Worm (Caenorhabditis elegans) whole organism, late embryonic: Measurements from ENCODE around the gene ZC168.2.
"Not testable (repeated sequence)": the region's sequence is repeated elsewhere in the genome, so short reads cannot be mapped to it uniquely, and the experiment has no call there.

Experiments used
- F13H6.1 ChIP-seq: sonication (generic microtip); optimal IDR thresholded peaks from 2 replicates; lab custom pipeline; 2016; ENCODE audit warnings: missing genetic modification characterization, missing compliant biosample characterization
- K02D7.2 ChIP-seq: sonication (generic microtip); optimal IDR thresholded peaks from 2 replicates; lab custom pipeline; 2017; ENCODE audit warnings: mild to moderate bottlenecking, missing genetic modification characterization, missing compliant biosample characterization
- Y22D7AL.16 ChIP-seq: sonication (generic microtip); optimal IDR thresholded peaks from 2 replicates; lab custom pipeline; 2016; ENCODE audit warnings: missing genetic modification characterization, missing compliant biosample characterization
- ahr-1 ChIP-seq: sonication (generic microtip); optimal IDR thresholded peaks from 2 replicates; lab custom pipeline; 2016; ENCODE audit warnings: missing genetic modification characterization, missing compliant biosample characterization
- ceh-18 ChIP-seq: sonication (generic microtip); optimal IDR thresholded peaks from 2 replicates; lab custom pipeline; 2016; ENCODE audit warnings: missing genetic modification characterization, missing compliant biosample characterization
- ceh-19 ChIP-seq: fragments of 200-800 bp; sonication (Bioruptor generic); optimal IDR thresholded peaks from 2 replicates; lab custom pipeline; 2018; ENCODE audit warnings: mild to moderate bottlenecking, missing genetic modification characterization, missing compliant biosample characterization
- ceh-24 ChIP-seq: sonication (generic microtip); optimal IDR thresholded peaks from 2 replicates; lab custom pipeline; 2016; ENCODE audit warnings: mild to moderate bottlenecking, missing genetic modification characterization, missing compliant biosample characterization
- ceh-30 ChIP-seq: fragments of 150-350 bp; optimal IDR thresholded peaks from 2 replicates; lab custom pipeline; 2014; ENCODE audit warnings: missing biosample characterization, missing genetic modification characterization
- ceh-31 ChIP-seq: sonication (generic microtip); optimal IDR thresholded peaks from 2 replicates; lab custom pipeline; 2016; ENCODE audit warnings: missing genetic modification characterization, missing compliant biosample characterization
- ceh-48 ChIP-seq: sonication (generic microtip); optimal IDR thresholded peaks from 2 replicates; lab custom pipeline; 2016; ENCODE audit warnings: missing genetic modification characterization, inconsistent platforms, missing compliant biosample characterization
- che-1 ChIP-seq: sonication (generic microtip); optimal IDR thresholded peaks from 2 replicates; lab custom pipeline; 2016; ENCODE audit warnings: mild to moderate bottlenecking, missing genetic modification characterization, missing compliant biosample characterization
- dmd-4 ChIP-seq: sonication (generic microtip); optimal IDR thresholded peaks from 2 replicates; lab custom pipeline; 2016; ENCODE audit warnings: borderline replicate concordance, missing genetic modification characterization, missing compliant biosample characterization
- dve-1 ChIP-seq: sonication (generic microtip); optimal IDR thresholded peaks from 2 replicates; lab custom pipeline; 2017; ENCODE audit warnings: antibody characterized with exemption, mild to moderate bottlenecking, missing genetic modification characterization, missing compliant biosample characterization
- ets-4 ChIP-seq: sonication (generic microtip); optimal IDR thresholded peaks from 2 replicates; lab custom pipeline; 2016; ENCODE audit warnings: missing genetic modification characterization, missing compliant biosample characterization
- fkh-10 ChIP-seq: fragments of 150-350 bp; optimal IDR thresholded peaks from 2 replicates; lab custom pipeline; 2014; ENCODE audit warnings: missing biosample characterization, missing genetic modification reagents, missing genetic modification characterization
- hlh-30 ChIP-seq: sonication (generic microtip); optimal IDR thresholded peaks from 2 replicates; lab custom pipeline; 2017; ENCODE audit warnings: antibody characterized with exemption, missing genetic modification characterization, missing compliant biosample characterization; ENCODE audit not compliant: insufficient read depth
- hlh-6 ChIP-seq: sonication (generic microtip); optimal IDR thresholded peaks from 2 replicates; lab custom pipeline; 2016; ENCODE audit warnings: missing genotype, missing genetic modification characterization, missing compliant biosample characterization
- lim-6 ChIP-seq: sonication (generic microtip); optimal IDR thresholded peaks from 2 replicates; lab custom pipeline; 2016; ENCODE audit warnings: missing genetic modification characterization, missing compliant biosample characterization
- nhr-232 ChIP-seq: sonication (generic microtip); optimal IDR thresholded peaks from 2 replicates; lab custom pipeline; 2016; ENCODE audit warnings: missing genetic modification characterization, missing compliant biosample characterization
- odd-2 ChIP-seq: sonication (generic microtip); optimal IDR thresholded peaks from 2 replicates; lab custom pipeline; 2017; ENCODE audit warnings: antibody characterized with exemption, mild to moderate bottlenecking, missing genetic modification characterization, missing compliant biosample characterization
- pag-3 ChIP-seq: sonication (generic microtip); optimal IDR thresholded peaks from 2 replicates; lab custom pipeline; 2016; ENCODE audit warnings: missing compliant biosample characterization, missing genetic modification characterization, borderline replicate concordance
- pat-9 ChIP-seq: fragments of 200-800 bp; sonication (Bioruptor generic); optimal IDR thresholded peaks from 2 replicates; lab custom pipeline; 2018; ENCODE audit warnings: mild to moderate bottlenecking, missing genetic modification characterization, moderate library complexity, missing compliant biosample characterization
- pha-2 ChIP-seq: sonication (generic microtip); optimal IDR thresholded peaks from 2 replicates; lab custom pipeline; 2017; ENCODE audit warnings: mild to moderate bottlenecking, missing genetic modification characterization, missing compliant biosample characterization
- pha-4 ChIP-seq: fragments of 150-350 bp; optimal IDR thresholded peaks from 2 replicates; lab custom pipeline; 2018; ENCODE audit warnings: missing biosample characterization, missing genetic modification reagents, missing genetic modification characterization
- pqm-1 ChIP-seq: sonication (generic microtip); optimal IDR thresholded peaks from 2 replicates; lab custom pipeline; 2016; ENCODE audit warnings: missing genetic modification characterization, missing compliant biosample characterization
- rnt-1 ChIP-seq: sonication (generic microtip); optimal IDR thresholded peaks from 2 replicates; lab custom pipeline; 2016; ENCODE audit warnings: missing genetic modification characterization, missing compliant biosample characterization
- sdc-2 ChIP-seq: sonication (generic microtip); optimal IDR thresholded peaks from 2 replicates; lab custom pipeline; 2016; ENCODE audit warnings: missing genotype, missing genetic modification characterization, missing compliant biosample characterization
- syd-9 ChIP-seq: sonication (generic microtip); optimal IDR thresholded peaks from 2 replicates; lab custom pipeline; 2016; ENCODE audit warnings: mild to moderate bottlenecking, missing genetic modification characterization, moderate library complexity, missing compliant biosample characterization
- tbx-7 ChIP-seq: sonication (generic microtip); optimal IDR thresholded peaks from 2 replicates; lab custom pipeline; 2016; ENCODE audit warnings: missing genotype, missing genetic modification characterization, missing compliant biosample characterization
- unc-3 ChIP-seq, 2 experiments: fragments of 200-800 bp in 1 of 2; sonication (Bioruptor generic) in 1 of 2; sonication (generic microtip) in 1 of 2; conservative IDR thresholded peaks in 1 of 2; optimal IDR thresholded peaks in 1 of 2; 2 replicates each; pipeline versions ENCODE4 v1.3.6 to Lab custom; 2016 to 2022; ENCODE audit warnings: missing compliant biosample characterization in 2 of 2, missing genetic modification characterization in 2 of 2, missing genetic modification reagents in 1 of 2
- unc-55 ChIP-seq: sonication (generic microtip); optimal IDR thresholded peaks from 2 replicates; lab custom pipeline; 2017; ENCODE audit warnings: missing biosample characterization, missing genetic modification reagents, missing genetic modification characterization
- zip-5 ChIP-seq: sonication (generic microtip); optimal IDR thresholded peaks from 2 replicates; lab custom pipeline; 2016; ENCODE audit warnings: missing genetic modification characterization, missing compliant biosample characterization

The ZC168.2 gene

ce11 chrIV:10685758-10686157 lies 42.1 kb upstream of the ZC168.2 start, which contains the start of the genes K08C7.6 and R102.1:
TSS of gene K08C7.6 (minus strand) at chrIV:10685858.
TSS of gene R102.1 (plus strand) at chrIV:10686048.
- TF ChIP-seq lim-6 (tag; lab: Kevin White, UChicago), result no peak
- no peak for TF ChIP-seq pag-3 (tag; lab: Kevin White, UChicago)
- TF ChIP-seq K02D7.2, result no peak
- TF ChIP-seq sdc-2, result no peak
- no peak for TF ChIP-seq ceh-24 (tag; lab: Kevin White, UChicago)
- TF ChIP-seq hlh-6 (tag; lab: Kevin White, UChicago), result no peak

ce11 chrIV:10687307-10687706 lies 40.5 kb upstream of the ZC168.2 start, which contains the start of gene R102.2:
TSS of gene R102.2 (plus strand) at chrIV:10687607.
- TF ChIP-seq odd-2, pha-4, dmd-4 (tag; lab: Kevin White, UChicago): not testable (repeated sequence)
- TF ChIP-seq, all 69 proteins: peak for 0; not testable (repeated sequence) for 69

- no peak for TF ChIP-seq ets-4 (tag; lab: Kevin White, UChicago)
These were observed 38.8 kb upstream of the ZC168.2 start, which contains the start of gene R102.3 for ce11 chrIV:10688972-10689567. TSS of gene R102.3 (plus strand) at chrIV:10689517.

ce11 chrIV:10690139-10690538 lies 37.7 kb upstream of the ZC168.2 start, which contains the start of gene R102.8:
TSS of gene R102.8 (minus strand) at chrIV:10690239.
- TF ChIP-seq pat-9 (tag; lab: Kevin White, UChicago) (no peak), F13H6.1 (tag; lab: Kevin White, UChicago) (no peak), ceh-31 (tag; lab: Kevin White, UChicago) (no peak), ahr-1 (no peak), ceh-30 (tag; lab: Kevin White, UChicago) (no peak)

- TF ChIP-seq che-1 (tag; lab: Kevin White, UChicago) (no peak), rnt-1 (tag; lab: Kevin White, UChicago) (no peak)
- TF ChIP-seq, all 69 proteins: peak for 0
These were observed 32.6 kb upstream of the ZC168.2 start, which contains the start of gene R102.4 for ce11 chrIV:10695203-10695602. TSS of gene R102.4 (minus strand) at chrIV:10695303.

ce11 chrIV:10697022-10697979 lies 30.5 kb upstream of the ZC168.2 start, which contains the start of gene allo-1:
TSS of gene allo-1 (minus strand) at chrIV:10697072.
- no peak for TF ChIP-seq ahr-1
- peak; percentile 79 for TF ChIP-seq hlh-30 (tag; lab: Kevin White, UChicago)
- TF ChIP-seq unc-3 (GFP tag; conservative IDR thresholded peaks at IDR 0.05; lab: Robert Waterston, UW), result no peak
- TF ChIP-seq unc-3 (tag; optimal IDR thresholded peaks at IDR 0.05; lab: Kevin White, UChicago), result no peak
- TF ChIP-seq odd-2 (tag; lab: Kevin White, UChicago), result no peak
- no peak for TF ChIP-seq ceh-48 (tag; lab: Kevin White, UChicago)
- TF ChIP-seq fkh-10, result no peak
- no peak for TF ChIP-seq ceh-31 (tag; lab: Kevin White, UChicago)
- peak; percentile 28 for TF ChIP-seq ceh-18 (tag; lab: Kevin White, UChicago)
- no peak for TF ChIP-seq pha-2
- TF ChIP-seq nhr-232 (tag; lab: Kevin White, UChicago), result no peak
- peak; percentile 23 for TF ChIP-seq unc-55

ce11 chrIV:10698486-10698885 lies 29.3 kb upstream of the ZC168.2 start:
- TF ChIP-seq ceh-19 (GFP tag; lab: Kevin White, UChicago) (no peak), syd-9 (tag; lab: Kevin White, UChicago) (no peak), dve-1 (tag; lab: Kevin White, UChicago) (no peak), Y22D7AL.16 (tag; lab: Kevin White, UChicago) (no peak), pag-3 (tag; lab: Kevin White, UChicago) (no peak), tbx-7 (tag; lab: Kevin White, UChicago) (no peak), pha-4 (tag; lab: Kevin White, UChicago) (no peak), ahr-1 (no peak), zip-5 (tag; lab: Kevin White, UChicago) (no peak), pqm-1 (tag; lab: Kevin White, UChicago) (no peak)
